Fruit fly (Drosophila melanogaster) ovary, adult (tissue): ENCODE results near the gene SuUR.

ENCODE experiments used
- CG17801 ChIP-seq: fragments of 200-800 bp; optimal IDR thresholded peaks from 2 replicates; lab custom pipeline; 2019; ENCODE audit warnings: missing biosample characterization, mild to moderate bottlenecking, missing genetic modification characterization, moderate library complexity; ENCODE audit not compliant: partially characterized antibody

Gene SuUR

dm6 chr3L:11051271-11051670 lies 13.5 kb upstream of the SuUR start, which contains the start of gene CG43693:
CG43693 (minus strand) TSS chr3L:11051371.
- TF ChIP-seq CG17801 (GFP tag; lab: Kevin White, UChicago) = no peak

- no peak for TF ChIP-seq CG17801 (GFP tag; lab: Kevin White, UChicago)
Observed at dm6 chr3L:11052760-11053259, 12.0 kb upstream of the SuUR start.

dm6 chr3L:11053843-11054242 lies 10.9 kb upstream of the SuUR start, which contains the start of gene CG7888:
CG7888 (plus strand) TSS chr3L:11054035.
- TF ChIP-seq CG17801 (GFP tag; lab: Kevin White, UChicago) = no peak

dm6 chr3L:11061200-11061599 lies 3.6 kb upstream of the SuUR start, which contains the start of the genes CG6321 and Blos2:
CG6321 (minus strand) TSS chr3L:11061224.
Blos2 (plus strand) TSS chr3L:11061571.
- peak; percentile 89 for TF ChIP-seq CG17801 (GFP tag; lab: Kevin White, UChicago)

dm6 chr3L:11062441-11062840 lies 2.4 kb upstream of the SuUR start, which contains the start of gene CG32069:
CG32069 (minus strand) TSS chr3L:11062614.
- TF ChIP-seq CG17801 (GFP tag; lab: Kevin White, UChicago) = no peak

- no peak for TF ChIP-seq CG17801 (GFP tag; lab: Kevin White, UChicago)
Observed at dm6 chr3L:11065850-11066249, 1.1 kb downstream of the SuUR start.

- no peak for TF ChIP-seq CG17801 (GFP tag; lab: Kevin White, UChicago)
Observed at dm6 chr3L:11069764-11070163, 5.0 kb downstream of the SuUR start, which contains the start of gene CG6310. CG6310 (minus strand) TSS chr3L:11069864.

- peak; percentile 48 for TF ChIP-seq CG17801 (GFP tag; lab: Kevin White, UChicago)
Observed at dm6 chr3L:11070372-11070854, 5.6 kb downstream of the SuUR start, which contains the start of gene Mocs1. Mocs1 (plus strand) TSS chr3L:11070526.

- TF ChIP-seq CG17801 (GFP tag; lab: Kevin White, UChicago) = no peak
Observed at dm6 chr3L:11071057-11071456, 6.3 kb downstream of the SuUR start.

- TF ChIP-seq CG17801 (GFP tag; lab: Kevin White, UChicago) = no peak
Observed at dm6 chr3L:11074043-11074853, 9.5 kb downstream of the SuUR start, which contains the start of the genes Pfdn2 and Noc1. Pfdn2 (minus strand) TSS chr3L:11074388. Noc1 (plus strand) TSS chr3L:11074769.

dm6 chr3L:11083605-11084004 lies 18.8 kb downstream of the SuUR start:
- peak; percentile 34 for TF ChIP-seq CG17801 (GFP tag; lab: Kevin White, UChicago)

dm6 chr3L:11084557-11085231 lies 19.9 kb downstream of the SuUR start:
- peak; percentile 93 for TF ChIP-seq CG17801 (GFP tag; lab: Kevin White, UChicago)

dm6 chr3L:11085810-11086209 lies 21.0 kb downstream of the SuUR start:
- no peak for TF ChIP-seq CG17801 (GFP tag; lab: Kevin White, UChicago)

dm6 chr3L:11089805-11090440 lies 25.1 kb downstream of the SuUR start:
- peak; percentile 51 for TF ChIP-seq CG17801 (GFP tag; lab: Kevin White, UChicago)
